Worm (Caenorhabditis elegans) whole organism, young adult: ENCODE results near the gene T25B9.3.

ENCODE experiments used
- B0019.2 ChIP-seq: fragments of 200-800 bp; sonication (Bioruptor generic); conservative IDR thresholded peaks from 2 replicates; pipeline ENCODE4 v1.3.6; 2022; ENCODE audit warnings: missing genetic modification reagents, missing genetic modification characterization, missing compliant biosample characterization
- B0261.1 ChIP-seq: sonication (generic microtip); optimal IDR thresholded peaks from 2 replicates; lab custom pipeline; 2016; ENCODE audit warnings: mild to moderate bottlenecking, missing genetic modification characterization, moderate library complexity, missing compliant biosample characterization
- C06A6.2 ChIP-seq: fragments of 200-800 bp; sonication (Bioruptor generic); conservative IDR thresholded peaks from 2 replicates; pipeline ENCODE4 v1.3.6; 2022; ENCODE audit warnings: missing genetic modification characterization, missing compliant biosample characterization
- F10E7.11 ChIP-seq: sonication (generic microtip); optimal IDR thresholded peaks from 2 replicates; lab custom pipeline; 2017; ENCODE audit warnings: mild to moderate bottlenecking, missing genetic modification characterization, moderate library complexity, missing compliant biosample characterization
- F22D6.2 ChIP-seq: sonication (generic microtip); optimal IDR thresholded peaks from 2 replicates; lab custom pipeline; 2016; ENCODE audit warnings: mild to moderate bottlenecking, missing genetic modification characterization, missing compliant biosample characterization
- F33H1.4 ChIP-seq: fragments of 200-800 bp; sonication (Bioruptor generic); IDR thresholded peaks from 2 replicates; pipeline ENCODE4 v1.3.6; 2022; ENCODE audit warnings: missing genetic modification reagents, missing genetic modification characterization, missing compliant biosample characterization
- K12H6.12 ChIP-seq: fragments of 200-800 bp; sonication (Bioruptor generic); optimal IDR thresholded peaks from 2 replicates; lab custom pipeline; 2018; ENCODE audit warnings: mild to moderate bottlenecking, missing genetic modification characterization, missing compliant biosample characterization
- Y53F4B.3 ChIP-seq: fragments of 200-800 bp; sonication (Bioruptor generic); IDR thresholded peaks from 2 replicates; pipeline ENCODE4 v1.3.6; 2022; ENCODE audit warnings: missing genetic modification reagents, missing genetic modification characterization, missing compliant biosample characterization
- Y53G8AR.9 ChIP-seq: fragments of 200-800 bp; sonication (Bioruptor generic); conservative IDR thresholded peaks from 2 replicates; pipeline ENCODE4 v1.3.6; 2022; ENCODE audit warnings: missing genetic modification reagents, missing genetic modification characterization, missing compliant biosample characterization
- Y56A3A.18 ChIP-seq: fragments of 200-800 bp; sonication (Bioruptor generic); IDR thresholded peaks from 2 replicates; pipeline ENCODE4 v1.3.6; 2022; ENCODE audit warnings: missing genetic modification reagents, missing genetic modification characterization, missing compliant biosample characterization
- Y67H2A.10 ChIP-seq: fragments of 200-800 bp; sonication (Bioruptor generic); conservative IDR thresholded peaks from 2 replicates; pipeline ENCODE4 v1.3.6; 2022; ENCODE audit warnings: missing genetic modification reagents, missing genetic modification characterization, missing compliant biosample characterization
- Y95B8A.8 ChIP-seq: fragments of 200-800 bp; sonication (Bioruptor generic); IDR thresholded peaks from 2 replicates; pipeline ENCODE4 v1.3.6; 2022; ENCODE audit warnings: missing genetic modification reagents, missing genetic modification characterization, missing compliant biosample characterization
- ZK185.1 ChIP-seq: sonication (generic microtip); optimal IDR thresholded peaks from 2 replicates; lab custom pipeline; 2016; ENCODE audit warnings: mild to moderate bottlenecking, missing genetic modification characterization, missing compliant biosample characterization; ENCODE audit not compliant: poor library complexity, severe bottlenecking
- ama-1 ChIP-seq, 3 experiments: fragments of 150-350 bp in 1 of 3; sonication (generic microtip) in 2 of 3; optimal IDR thresholded peaks; 2 replicates each; lab custom pipeline; 2014 to 2018; ENCODE audit warnings: missing biosample characterization in 2 of 3, missing genetic modification characterization in 2 of 3, missing genetic modification reagents in 2 of 3
- aptf-3 ChIP-seq: fragments of 200-800 bp; sonication (Bioruptor generic); IDR thresholded peaks from 2 replicates; pipeline ENCODE4 v1.3.6; 2022; ENCODE audit warnings: missing genetic modification characterization, missing compliant biosample characterization
- atf-7 ChIP-seq: sonication (generic microtip); optimal IDR thresholded peaks from 2 replicates; lab custom pipeline; 2017; ENCODE audit warnings: mild to moderate bottlenecking, missing genetic modification characterization, missing compliant biosample characterization
- athp-1 ChIP-seq: sonication (generic microtip); optimal IDR thresholded peaks from 2 replicates; lab custom pipeline; 2017; ENCODE audit warnings: mild to moderate bottlenecking, missing genetic modification characterization, missing compliant biosample characterization
- bed-2 ChIP-seq: fragments of 200-800 bp; sonication (Bioruptor generic); IDR thresholded peaks from 2 replicates; pipeline ENCODE4 v1.3.6; 2022; ENCODE audit warnings: missing genetic modification reagents, missing genetic modification characterization, missing compliant biosample characterization
- ccch-3 ChIP-seq: fragments of 200-800 bp; sonication (Bioruptor generic); optimal IDR thresholded peaks from 2 replicates; lab custom pipeline; 2018; ENCODE audit warnings: mild to moderate bottlenecking, missing genetic modification characterization, missing compliant biosample characterization
- ceh-40 ChIP-seq: fragments of 200-800 bp; sonication (Bioruptor generic); IDR thresholded peaks from 2 replicates; pipeline ENCODE4 v1.3.6; 2022; ENCODE audit warnings: missing genetic modification characterization, missing compliant biosample characterization
- ceh-58 ChIP-seq: fragments of 200-800 bp; sonication (Bioruptor generic); IDR thresholded peaks from 2 replicates; pipeline ENCODE4 v1.3.6; 2022; ENCODE audit warnings: missing genetic modification characterization, missing compliant biosample characterization
- dox-1 ChIP-seq: fragments of 200-800 bp; sonication (Bioruptor generic); IDR thresholded peaks from 2 replicates; pipeline ENCODE4 v1.3.6; 2022; ENCODE audit warnings: missing genetic modification reagents, missing genetic modification characterization, missing compliant biosample characterization
- efl-1 ChIP-seq: fragments of 150-350 bp; optimal IDR thresholded peaks from 2 replicates; lab custom pipeline; 2014; ENCODE audit warnings: missing biosample characterization, missing genetic modification reagents, missing genetic modification characterization
- gei-17 ChIP-seq: fragments of 200-800 bp; sonication (Bioruptor generic); optimal IDR thresholded peaks from 2 replicates; lab custom pipeline; 2018; ENCODE audit warnings: mild to moderate bottlenecking, missing genetic modification characterization, missing compliant biosample characterization
- him-1 ChIP-seq: sonication (generic microtip); optimal IDR thresholded peaks from 2 replicates; lab custom pipeline; 2016; ENCODE audit warnings: missing genotype, missing genetic modification reagents, missing genetic modification characterization, missing compliant biosample characterization
- mcd-1 ChIP-seq: fragments of 200-800 bp; sonication (Bioruptor generic); IDR thresholded peaks from 2 replicates; pipeline ENCODE4 v1.3.6; 2022; ENCODE audit warnings: missing genetic modification reagents, missing genetic modification characterization, missing compliant biosample characterization
- mes-4 ChIP-seq: sonication (generic microtip); optimal IDR thresholded peaks from 2 replicates; lab custom pipeline; 2016; ENCODE audit warnings: missing genotype, missing genetic modification characterization, missing compliant biosample characterization
- nfya-1 ChIP-seq: sonication (generic microtip); optimal IDR thresholded peaks from 2 replicates; lab custom pipeline; 2017; ENCODE audit warnings: antibody characterized with exemption, missing compliant biosample characterization, missing genetic modification characterization, borderline replicate concordance; ENCODE audit not compliant: insufficient read depth
- nhr-179 ChIP-seq: sonication (generic microtip); optimal IDR thresholded peaks from 2 replicates; lab custom pipeline; 2016; ENCODE audit warnings: mild to moderate bottlenecking, missing genetic modification characterization, missing compliant biosample characterization
- rcor-1 ChIP-seq: fragments of 200-800 bp; sonication (Bioruptor generic); IDR thresholded peaks from 2 replicates; pipeline ENCODE4 v1.3.6; 2022; ENCODE audit warnings: missing genetic modification reagents, missing genetic modification characterization, missing compliant biosample characterization
- repo-1 ChIP-seq: sonication (generic microtip); optimal IDR thresholded peaks from 2 replicates; lab custom pipeline; 2017; ENCODE audit warnings: mild to moderate bottlenecking, missing genetic modification characterization, missing compliant biosample characterization
- rpc-1 ChIP-seq, 2 experiments: fragments of 150-350 bp in 1 of 2; sonication (generic microtip) in 1 of 2; optimal IDR thresholded peaks; 2 replicates each; lab custom pipeline; 2014 to 2018; ENCODE audit warnings: missing biosample characterization in 1 of 2, missing genetic modification characterization in 1 of 2, missing genetic modification reagents in 1 of 2, missing genotype in 1 of 2
- snpc-3.4 ChIP-seq: sonication (generic microtip); optimal IDR thresholded peaks from 2 replicates; lab custom pipeline; 2017; ENCODE audit warnings: missing genetic modification characterization, mild to moderate bottlenecking, missing compliant biosample characterization, antibody characterized with exemption, moderate library complexity, missing genotype, missing genetic modification reagents
- snpc-4 ChIP-seq, 5 experiments: fragments of 150-350 bp in 1 of 5; sonication (generic microtip) in 4 of 5; optimal IDR thresholded peaks; 2 replicates each; lab custom pipeline; 2014 to 2018; ENCODE audit warnings: missing genetic modification characterization in 5 of 5, missing biosample characterization in 3 of 5, antibody characterized with exemption in 2 of 5, mild to moderate bottlenecking in 2 of 5, missing compliant biosample characterization in 2 of 5, missing genotype in 2 of 5, moderate library complexity in 2 of 5, missing genetic modification reagents in 1 of 5
- somi-1 ChIP-seq: fragments of 200-800 bp; sonication (Bioruptor generic); optimal IDR thresholded peaks from 2 replicates; lab custom pipeline; 2018; ENCODE audit warnings: mild to moderate bottlenecking, missing genetic modification characterization, missing compliant biosample characterization
- tbp1 ChIP-seq: fragments of 200-800 bp; sonication (Bioruptor generic); optimal IDR thresholded peaks from 2 replicates; lab custom pipeline; 2018; ENCODE audit warnings: mild to moderate bottlenecking, missing genetic modification characterization, missing compliant biosample characterization
- unc-130 ChIP-seq: sonication (generic microtip); optimal IDR thresholded peaks from 2 replicates; lab custom pipeline; 2016; ENCODE audit warnings: missing genetic modification reagents, missing genetic modification characterization, missing compliant biosample characterization
- zim-3 ChIP-seq: sonication (generic microtip); optimal IDR thresholded peaks from 2 replicates; lab custom pipeline; 2017; ENCODE audit warnings: mild to moderate bottlenecking, missing genetic modification characterization, moderate library complexity, missing compliant biosample characterization
- ztf-26 ChIP-seq: sonication (generic microtip); optimal IDR thresholded peaks from 2 replicates; lab custom pipeline; 2017; ENCODE audit warnings: missing genetic modification characterization, missing compliant biosample characterization

The T25B9.3 gene

DNA sequence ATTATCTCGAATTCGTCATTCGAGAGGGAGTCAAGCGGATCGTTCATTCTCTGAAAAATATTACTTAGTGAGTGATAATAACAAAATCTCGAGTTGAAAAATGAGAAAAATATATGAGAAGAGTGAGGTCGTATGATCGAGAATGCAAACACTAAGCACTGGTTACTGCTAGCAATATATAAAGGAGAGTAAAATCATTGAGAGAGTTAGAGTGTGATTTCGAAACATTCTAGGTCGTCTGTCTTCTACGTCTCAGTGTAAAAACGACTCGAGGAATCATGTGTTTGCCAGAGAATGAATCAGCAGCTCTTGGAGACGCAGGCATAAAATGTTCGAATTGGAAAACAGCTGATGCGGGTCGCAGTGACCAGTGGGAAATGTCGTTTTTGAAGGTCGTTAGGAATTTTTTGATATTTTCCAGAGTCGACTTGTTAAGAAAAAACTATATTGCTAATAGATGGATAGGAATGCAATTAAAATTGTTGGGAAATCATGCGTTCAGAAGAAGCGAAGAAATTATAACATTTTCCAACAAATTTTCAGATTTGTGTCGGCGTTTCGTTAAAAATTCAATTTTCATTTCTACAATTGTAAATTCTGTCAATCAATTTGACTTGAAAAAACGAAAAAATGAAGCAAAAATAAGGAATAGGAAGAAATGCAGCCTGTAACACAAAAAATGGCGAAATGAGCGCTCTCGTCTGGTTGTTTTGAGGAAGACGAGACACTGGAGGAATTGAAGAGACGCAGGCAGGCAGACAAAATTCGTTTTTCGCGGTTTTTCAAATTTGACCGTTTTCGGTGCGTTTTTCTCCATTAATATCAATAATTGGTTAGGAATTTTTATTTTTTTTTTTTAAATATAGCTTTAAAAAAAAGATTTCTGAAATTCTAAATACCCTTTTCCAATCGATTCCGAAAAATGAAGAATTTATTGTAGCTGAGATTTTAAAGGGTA, 47.3 kb upstream of the T25B9.3 start, which contains the start of gene allo-1 (continued):
- TF ChIP-seq tbp1 (GFP tag; lab: Kevin White, UChicago) = peak; percentile 44
- TF ChIP-seq mcd-1 = peak; percentile 28; the same call in 1 of the 2 replicates
- TF ChIP-seq F10E7.11 (tag; lab: Kevin White, UChicago) = no peak
- TF ChIP-seq K12H6.12 (tag; lab: Kevin White, UChicago) = peak; percentile 10
- TF ChIP-seq ama-1 (optimal IDR thresholded peaks at IDR 0.05; lab: Kevin White, UChicago) = no peak
- TF ChIP-seq ama-1 (GFP tag; optimal IDR thresholded peaks at IDR 0.05; lab: Kevin White, UChicago) = no peak
- TF ChIP-seq C06A6.2 = no peak
- no peak for TF ChIP-seq ztf-26
- TF ChIP-seq rpc-1 (optimal IDR thresholded peaks at IDR 0.05; lab: Kevin White, UChicago) = no peak
- TF ChIP-seq rpc-1 (tag; optimal IDR thresholded peaks at IDR 0.05; lab: Kevin White, UChicago) = no peak
- TF ChIP-seq Y53G8AR.9 (GFP tag; lab: Robert Waterston, UW) = no peak
- no peak for TF ChIP-seq Y56A3A.18
- no peak for TF ChIP-seq ccch-3 (GFP tag; lab: Kevin White, UChicago)
- no peak for TF ChIP-seq snpc-3.4 (tag; lab: Kevin White, UChicago)
- TF ChIP-seq ZK185.1 (tag; lab: Kevin White, UChicago) = peak; percentile 51
- no peak for TF ChIP-seq zim-3 (tag; lab: Kevin White, UChicago)
- no peak for TF ChIP-seq ceh-40 (GFP tag; lab: Robert Waterston, UW)
- no peak for TF ChIP-seq unc-130 (GFP tag; lab: Kevin White, UChicago)
- no peak for TF ChIP-seq mes-4 (tag; lab: Kevin White, UChicago)
- TF ChIP-seq F22D6.2 (tag; lab: Kevin White, UChicago) = no peak
- TF ChIP-seq bed-2 (GFP tag; lab: Robert Waterston, UW) = no peak
- TF ChIP-seq aptf-3 (GFP tag; lab: Robert Waterston, UW) = no peak
- peak; percentile 62 for TF ChIP-seq efl-1 (GFP tag; lab: Kevin White, UChicago)
- no peak for TF ChIP-seq B0261.1
- TF ChIP-seq rcor-1 (GFP tag; lab: Robert Waterston, UW) = no peak
- TF ChIP-seq nhr-179 (tag; lab: Kevin White, UChicago) = no peak
- TF ChIP-seq atf-7 (tag; lab: Kevin White, UChicago) = no peak
- no peak for TF ChIP-seq Y95B8A.8 (GFP tag; lab: Robert Waterston, UW)
- peak; percentile 54 for TF ChIP-seq somi-1
- no peak for TF ChIP-seq Y67H2A.10 (GFP tag; lab: Robert Waterston, UW)
- TF ChIP-seq him-1 = no peak
- TF ChIP-seq Y53F4B.3 (GFP tag; lab: Robert Waterston, UW) = no peak
- TF ChIP-seq athp-1 = no peak
- no peak for TF ChIP-seq snpc-4 (GFP tag; optimal IDR thresholded peaks at IDR 0.05; lab: Kevin White, UChicago)
- TF ChIP-seq snpc-4 (tag; optimal IDR thresholded peaks at IDR 0.05; lab: Kevin White, UChicago) = no peak
- no peak for TF ChIP-seq nfya-1 (tag; lab: Kevin White, UChicago)
- TF ChIP-seq repo-1 = no peak
- TF ChIP-seq B0019.2 = no peak
- TF ChIP-seq F33H1.4 = 0 out of 2 replicates have a peak, but pooled peaks have one; percentile 12

DNA sequence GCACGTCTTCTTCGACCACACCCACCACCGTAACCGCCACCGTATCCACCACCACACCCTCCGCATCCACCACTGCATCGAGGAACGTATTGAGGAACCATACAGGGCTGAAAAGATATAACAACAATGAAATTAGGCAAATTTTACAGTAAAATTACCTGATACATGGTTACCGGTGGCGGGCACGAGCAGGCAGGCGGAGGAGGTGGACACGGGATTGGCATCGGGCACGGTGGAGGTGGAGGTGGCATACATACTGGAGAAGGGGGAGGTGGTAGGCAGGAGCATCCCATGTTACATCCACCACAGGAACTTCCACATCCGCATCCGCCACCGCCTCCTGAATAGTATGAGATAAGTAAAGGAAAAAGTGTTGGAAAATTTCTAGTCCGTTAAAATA, 46.1 kb upstream of the T25B9.3 start:
- TF ChIP-seq dox-1 (GFP tag; lab: Robert Waterston, UW) = peak; percentile 11; the same call in 1 of the 2 replicates
- no peak for TF ChIP-seq Y53F4B.3 (GFP tag; lab: Robert Waterston, UW)
- TF ChIP-seq gei-17 (GFP tag; lab: Kevin White, UChicago) = no peak
- TF ChIP-seq ceh-58 (GFP tag; lab: Robert Waterston, UW) = 0 out of 2 replicates have a peak, but pooled peaks have one; percentile 49
